Worm (Caenorhabditis elegans) whole organism, L3 larva: Measurements from ENCODE around the gene Y41C4A.7.

Experiments
- ama-1 ChIP-seq: fragments of 150-350 bp; optimal IDR thresholded peaks from 2 replicates; lab custom pipeline; 2018
- ceh-28 ChIP-seq: fragments of 150-350 bp; optimal IDR thresholded peaks from 2 replicates; lab custom pipeline; 2014; ENCODE audit warnings: missing biosample characterization, missing genetic modification reagents, missing genetic modification characterization
- daf-12 ChIP-seq: fragments of 150-350 bp; optimal IDR thresholded peaks from 2 replicates; lab custom pipeline; 2014; ENCODE audit warnings: missing biosample characterization, missing genetic modification reagents, missing genetic modification characterization
- egl-27 ChIP-seq: sonication (generic microtip); optimal IDR thresholded peaks from 4 replicates; lab custom pipeline; 2017; ENCODE audit warnings: missing biosample characterization, missing genetic modification reagents, missing genetic modification characterization
- egl-5 ChIP-seq: fragments of 150-350 bp; optimal IDR thresholded peaks from 2 replicates; lab custom pipeline; 2017; ENCODE audit warnings: missing biosample characterization, missing genetic modification reagents, missing genetic modification characterization, inconsistent platforms
- eor-1 ChIP-seq, 2 experiments: fragments of 150-350 bp; optimal IDR thresholded peaks; 2 replicates each; lab custom pipeline; 2014 to 2018; ENCODE audit warnings: missing biosample characterization in 2 of 2, missing genetic modification characterization in 2 of 2
- fkh-2 ChIP-seq: fragments of 150-350 bp; optimal IDR thresholded peaks from 2 replicates; lab custom pipeline; 2014; ENCODE audit warnings: missing biosample characterization, missing genetic modification reagents, missing genetic modification characterization
- fos-1 ChIP-seq: fragments of 150-350 bp; optimal IDR thresholded peaks from 2 replicates; lab custom pipeline; 2014; ENCODE audit warnings: missing biosample characterization, missing genetic modification characterization
- hmg-11 ChIP-seq: sonication (generic microtip); optimal IDR thresholded peaks from 2 replicates; lab custom pipeline; 2016; ENCODE audit warnings: missing genetic modification characterization, missing compliant biosample characterization
- jun-1 ChIP-seq: fragments of 150-350 bp; optimal IDR thresholded peaks from 2 replicates; lab custom pipeline; 2014; ENCODE audit warnings: missing biosample characterization, missing genetic modification reagents, missing genetic modification characterization
- lin-39 ChIP-seq: fragments of 150-350 bp; optimal IDR thresholded peaks from 2 replicates; lab custom pipeline; 2018; ENCODE audit warnings: missing biosample characterization, missing genetic modification reagents, missing genetic modification characterization
- lsy-12 ChIP-seq: sonication (generic microtip); optimal IDR thresholded peaks from 2 replicates; lab custom pipeline; 2016; ENCODE audit warnings: mild to moderate bottlenecking, missing genetic modification characterization, missing compliant biosample characterization
- mdl-1 ChIP-seq: fragments of 150-350 bp; optimal IDR thresholded peaks from 2 replicates; lab custom pipeline; 2014; ENCODE audit warnings: missing biosample characterization, missing genetic modification characterization
- mml-1 ChIP-seq: fragments of 150-350 bp; sonication (generic microtip); optimal IDR thresholded peaks from 3 replicates; lab custom pipeline; 2014; ENCODE audit warnings: missing biosample characterization, missing genetic modification characterization
- nfya-1 ChIP-seq: sonication (generic microtip); optimal IDR thresholded peaks from 2 replicates; lab custom pipeline; 2017; ENCODE audit warnings: missing genetic modification characterization, mild to moderate bottlenecking, missing compliant biosample characterization, antibody characterized with exemption, moderate library complexity; ENCODE audit not compliant: insufficient read depth
- nhr-11 ChIP-seq: fragments of 150-350 bp; optimal IDR thresholded peaks from 2 replicates; lab custom pipeline; 2014; ENCODE audit warnings: missing biosample characterization, missing genetic modification characterization
- nhr-12 ChIP-seq: fragments of 150-350 bp; optimal IDR thresholded peaks from 2 replicates; lab custom pipeline; 2014; ENCODE audit warnings: missing biosample characterization, missing genetic modification characterization
- nhr-28 ChIP-seq: fragments of 150-350 bp; optimal IDR thresholded peaks from 2 replicates; lab custom pipeline; 2014; ENCODE audit warnings: missing biosample characterization, missing genetic modification characterization
- nhr-43 ChIP-seq: sonication (generic microtip); optimal IDR thresholded peaks from 2 replicates; lab custom pipeline; 2016; ENCODE audit warnings: mild to moderate bottlenecking, missing genetic modification characterization, missing compliant biosample characterization; ENCODE audit not compliant: poor library complexity, severe bottlenecking
- nhr-67 ChIP-seq: fragments of 150-350 bp; optimal IDR thresholded peaks from 2 replicates; lab custom pipeline; 2014; ENCODE audit warnings: missing biosample characterization, missing genetic modification characterization
- nhr-76 ChIP-seq: fragments of 150-350 bp; sonication (generic microtip); optimal IDR thresholded peaks from 5 replicates; lab custom pipeline; 2014; ENCODE audit warnings: missing biosample characterization, missing genetic modification characterization
- pha-4 ChIP-seq: fragments of 150-350 bp; optimal IDR thresholded peaks from 2 replicates; lab custom pipeline; 2014; ENCODE audit warnings: missing biosample characterization, missing genetic modification reagents, missing genetic modification characterization
- sea-2 ChIP-seq: fragments of 150-350 bp; sonication (generic microtip); optimal IDR thresholded peaks from 4 replicates; lab custom pipeline; 2014; ENCODE audit warnings: missing biosample characterization, missing genetic modification reagents, missing genetic modification characterization
- snpc-4 ChIP-seq: fragments of 150-350 bp; optimal IDR thresholded peaks from 2 replicates; lab custom pipeline; 2014; ENCODE audit warnings: missing biosample characterization, missing genetic modification characterization
- tbx-2 ChIP-seq: sonication (generic microtip); optimal IDR thresholded peaks from 2 replicates; lab custom pipeline; 2016; ENCODE audit warnings: mild to moderate bottlenecking, missing genetic modification characterization, missing compliant biosample characterization
- unc-62 ChIP-seq: fragments of 150-350 bp; sonication (generic microtip); optimal IDR thresholded peaks from 4 replicates; lab custom pipeline; 2014; ENCODE audit warnings: missing biosample characterization, missing genetic modification reagents, missing genetic modification characterization
- zag-1 ChIP-seq: fragments of 150-350 bp; optimal IDR thresholded peaks from 2 replicates; lab custom pipeline; 2014; ENCODE audit warnings: missing biosample characterization, missing genetic modification characterization
- ztf-11 ChIP-seq: fragments of 150-350 bp; optimal IDR thresholded peaks from 2 replicates; lab custom pipeline; 2014; ENCODE audit warnings: missing biosample characterization, missing genetic modification characterization
- ztf-4 ChIP-seq: fragments of 150-350 bp; optimal IDR thresholded peaks from 2 replicates; lab custom pipeline; 2014; ENCODE audit warnings: missing biosample characterization, missing genetic modification characterization

Gene Y41C4A.7

DNA sequence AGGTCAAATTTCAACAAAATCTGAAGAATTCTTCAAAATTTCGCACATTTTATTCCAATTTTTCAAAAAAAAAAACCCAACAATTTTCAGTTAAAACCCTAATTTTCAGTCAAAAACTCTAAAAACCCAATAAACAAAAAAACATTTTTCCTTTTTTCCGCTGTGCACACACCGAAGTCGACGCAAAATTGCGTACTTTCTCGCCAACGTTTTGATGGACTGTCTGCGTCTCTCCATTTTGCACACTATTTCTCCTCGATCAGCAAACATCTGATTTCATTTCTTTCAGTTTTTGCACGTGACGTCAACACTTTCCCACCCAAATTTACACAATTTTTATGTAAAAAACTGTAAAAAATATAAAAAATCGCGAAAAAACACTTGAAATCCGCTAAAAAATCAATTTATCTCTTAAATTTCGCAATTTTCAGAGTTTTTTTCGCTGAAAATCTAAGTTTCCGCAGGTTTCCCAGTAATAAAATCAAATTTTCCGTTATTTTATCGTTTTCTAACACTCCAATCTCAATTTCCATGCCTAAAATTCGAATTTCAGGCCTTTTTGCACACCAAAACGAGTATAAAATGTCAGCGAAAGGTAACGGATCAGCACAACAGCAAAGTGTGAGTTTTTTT lies 41.4 kb upstream of the Y41C4A.7 start, which contains the start of gene crh-1 (continued):
- TF ChIP-seq nfya-1 = peak; percentile 85
- no peak for TF ChIP-seq unc-62 (GFP tag; lab: Kevin White, UChicago)
- no peak for TF ChIP-seq ztf-4 (tag; lab: Kevin White, UChicago)
- peak; percentile 81 for TF ChIP-seq egl-5
- peak; percentile 11 for TF ChIP-seq ama-1 (lab: Kevin White, UChicago)
- peak; percentile 30 for TF ChIP-seq ceh-28

DNA sequence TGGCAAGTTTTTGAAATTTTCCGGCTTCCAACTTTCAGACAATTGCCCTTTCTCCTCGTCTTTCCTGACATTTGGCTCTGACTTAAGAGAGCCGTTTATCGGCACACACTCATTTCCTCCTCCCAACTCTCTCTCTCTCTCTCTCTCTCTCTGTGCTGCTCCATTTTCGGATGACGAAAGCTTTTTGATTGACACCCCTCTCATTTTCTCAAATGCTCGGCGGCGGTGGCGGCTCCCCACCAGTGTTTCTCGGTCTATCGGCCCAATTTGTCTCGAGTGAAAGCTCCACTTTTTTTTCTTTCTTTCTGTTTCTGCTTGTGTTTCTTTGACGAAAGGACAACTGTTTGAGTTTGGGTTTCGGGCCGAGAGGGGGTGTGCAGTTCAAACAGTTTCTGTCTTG lies 38.9 kb upstream of the Y41C4A.7 start:
- TF ChIP-seq lin-39 (tag; lab: Kevin White, UChicago) = peak; percentile 48
- TF ChIP-seq hmg-11 = no peak

DNA sequence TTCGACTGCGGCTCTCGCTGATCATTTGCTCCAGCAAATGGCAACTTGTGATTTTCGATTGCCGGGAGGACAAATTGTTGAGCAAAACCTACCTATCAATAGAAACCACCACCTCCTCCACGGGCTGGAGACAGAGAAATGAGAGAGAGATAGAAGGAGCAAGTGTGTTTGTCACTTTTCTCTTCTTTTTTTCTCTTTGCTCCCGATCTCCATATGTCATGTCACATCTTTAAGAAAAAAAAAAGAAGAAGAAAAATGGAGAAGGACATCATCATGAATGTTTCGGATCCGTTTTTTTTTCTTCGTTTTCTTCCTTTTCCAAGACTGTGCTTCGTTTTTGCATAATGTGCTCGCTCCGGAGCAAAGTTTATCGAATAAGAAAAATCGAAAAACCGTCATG lies 37.9 kb upstream of the Y41C4A.7 start:
- peak; percentile 26 for TF ChIP-seq pha-4 (tag; lab: Kevin White, UChicago)
- no peak for TF ChIP-seq fkh-2 (tag; lab: Kevin White, UChicago)
- TF ChIP-seq nfya-1 = peak; percentile 40
- TF ChIP-seq daf-12 = no peak
- no peak for TF ChIP-seq eor-1 (tag; optimal IDR thresholded peaks at IDR 0.05; lab: Kevin White, UChicago)
- TF ChIP-seq mdl-1 (tag; lab: Kevin White, UChicago) = no peak
- TF ChIP-seq mml-1 (tag; lab: Kevin White, UChicago) = no peak

DNA sequence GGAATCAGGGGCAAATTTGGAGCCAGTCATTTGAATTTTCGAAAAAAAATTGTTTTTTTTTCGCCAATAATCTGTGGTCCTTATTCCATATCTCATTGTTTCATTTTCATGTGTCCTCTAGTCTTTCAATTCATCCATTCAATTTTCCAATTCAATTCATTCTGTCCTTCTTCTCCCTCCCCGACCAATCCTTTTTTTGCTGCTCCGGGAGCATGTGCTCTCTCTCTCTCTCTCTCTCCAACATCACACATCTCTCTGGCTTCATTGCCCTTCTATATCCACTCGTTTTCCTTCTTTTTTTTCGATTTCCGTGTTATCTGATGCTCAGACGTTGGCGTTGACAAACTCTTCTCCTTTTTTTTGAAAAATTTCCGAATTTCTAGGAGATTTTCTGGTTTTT lies 35.3 kb upstream of the Y41C4A.7 start:
- TF ChIP-seq nhr-28 (tag; lab: Kevin White, UChicago) = no peak
- no peak for TF ChIP-seq unc-62 (GFP tag; lab: Kevin White, UChicago)
- peak; percentile 48 for TF ChIP-seq nfya-1
- TF ChIP-seq nhr-11 (tag; lab: Kevin White, UChicago) = no peak

DNA sequence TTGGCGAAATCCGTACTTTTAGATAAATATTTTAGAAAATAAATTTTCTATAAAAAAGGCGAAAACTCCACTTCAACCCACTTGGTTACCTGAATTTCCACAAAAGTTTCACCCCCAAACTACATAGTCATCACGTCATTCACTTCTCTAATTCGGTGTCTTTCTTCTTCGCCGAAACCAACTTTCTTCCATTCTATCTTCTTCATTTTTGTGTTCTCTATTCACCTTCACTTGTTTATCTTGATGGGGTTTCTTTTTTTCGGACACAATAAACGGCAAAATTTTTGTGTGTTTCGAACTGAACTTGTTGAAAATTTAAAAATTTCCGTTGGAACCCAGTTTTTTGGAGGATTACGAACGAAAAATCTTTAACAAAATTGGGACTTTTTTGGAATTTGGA lies 31.9 kb upstream of the Y41C4A.7 start:
- TF ChIP-seq jun-1 (tag; lab: Kevin White, UChicago) (no peak), snpc-4 (tag; lab: Kevin White, UChicago) (no peak), tbx-2 (tag; lab: Kevin White, UChicago) (no peak), nfya-1 (no peak), ceh-28 (no peak), nhr-67 (tag; lab: Kevin White, UChicago) (no peak), nhr-43 (no peak), lin-39 (tag; lab: Kevin White, UChicago) (no peak), lsy-12 (tag; lab: Kevin White, UChicago) (no peak), pha-4 (tag; lab: Kevin White, UChicago) (no peak)

DNA sequence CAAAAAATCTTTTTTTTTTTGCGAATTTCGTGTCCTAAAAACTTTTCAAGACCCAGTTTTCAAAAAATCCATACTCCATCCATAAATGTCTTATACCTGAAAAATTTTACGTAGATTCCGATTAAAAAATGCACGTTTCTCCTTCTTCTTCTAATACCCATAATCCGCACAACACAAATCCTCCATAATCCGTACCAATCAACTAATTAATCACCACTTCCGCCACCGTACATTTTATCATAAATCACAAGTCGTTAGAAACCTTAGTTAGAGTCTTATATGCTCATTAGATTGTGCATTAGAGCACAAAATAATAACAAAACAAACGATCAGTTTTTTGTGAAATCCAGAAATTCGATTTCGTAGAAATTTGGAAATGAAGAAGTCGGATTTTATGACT lies 29.7 kb upstream of the Y41C4A.7 start:
- TF ChIP-seq nhr-11 (tag; lab: Kevin White, UChicago) (no peak), lsy-12 (tag; lab: Kevin White, UChicago) (no peak), pha-4 (tag; lab: Kevin White, UChicago) (no peak), nhr-12 (tag; lab: Kevin White, UChicago) (no peak), ceh-28 (no peak), nhr-28 (tag; lab: Kevin White, UChicago) (no peak)

DNA sequence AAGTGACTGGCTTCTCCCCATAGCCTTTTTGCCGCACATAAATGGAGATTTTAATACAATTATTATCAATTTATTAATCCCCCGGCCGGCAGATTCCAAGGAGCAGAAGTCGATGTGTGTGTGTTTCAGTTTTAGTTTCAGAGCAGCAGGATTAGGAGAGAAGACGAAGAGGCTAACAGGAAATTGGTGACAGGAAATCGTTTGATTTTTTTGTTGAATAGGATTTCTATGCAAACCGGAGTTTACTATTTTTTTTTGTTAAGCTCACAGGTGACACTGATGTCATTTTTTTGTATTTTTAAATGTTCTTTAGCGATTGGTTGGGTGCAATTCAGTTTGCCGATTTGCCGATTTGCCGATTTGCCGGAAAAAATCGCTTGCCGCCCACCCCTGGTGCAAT lies 18.2 kb upstream of the Y41C4A.7 start:
- no peak for TF ChIP-seq snpc-4 (tag; lab: Kevin White, UChicago)
- TF ChIP-seq zag-1 (tag; lab: Kevin White, UChicago) = no peak
- TF ChIP-seq fos-1 (tag; lab: Kevin White, UChicago) = no peak
- TF ChIP-seq unc-62 (GFP tag; lab: Kevin White, UChicago) = no peak
- no peak for TF ChIP-seq ceh-28
- TF ChIP-seq jun-1 (tag; lab: Kevin White, UChicago) = no peak
- TF ChIP-seq ztf-11 (tag; lab: Kevin White, UChicago) = no peak
- no peak for TF ChIP-seq sea-2 (GFP tag; lab: Kevin White, UChicago)
- TF ChIP-seq egl-27 (tag; lab: Kevin White, UChicago) = no peak
- TF ChIP-seq nhr-76 = no peak
